Worm (Caenorhabditis elegans): Measurements from ENCODE around the gene clec-29.

- no peak for TF ChIP-seq ceh-9 (tag; optimal IDR thresholded peaks at IDR 0.05)
- TF ChIP-seq ceh-82 (tag; optimal IDR thresholded peaks at IDR 0.05): no peak
- no peak for TF ChIP-seq fos-1 (tag; optimal IDR thresholded peaks at IDR 0.05)
Observed at ce11 chrV:16784806-16785205, 45.8 kb upstream of the clec-29 start.

Data from whole organism, L3 larva.